Worm (Caenorhabditis elegans) whole organism, young adult: ENCODE data around the gene bath-44.

Source experiments
- B0035.1 ChIP-seq: sonication (generic microtip); optimal IDR thresholded peaks from 2 replicates; lab custom pipeline; 2016; ENCODE audit warnings: missing genetic modification characterization, mild to moderate bottlenecking, missing compliant biosample characterization, missing genotype, missing genetic modification reagents
- F37B4.10 ChIP-seq: fragments of 200-800 bp; sonication (Bioruptor generic); IDR thresholded peaks from 2 replicates; pipeline ENCODE4 v1.3.6; 2022; ENCODE audit warnings: missing genetic modification characterization, missing compliant biosample characterization
- T07F8.4 ChIP-seq: sonication (generic microtip); optimal IDR thresholded peaks from 2 replicates; lab custom pipeline; 2016; ENCODE audit warnings: mild to moderate bottlenecking, missing genetic modification characterization, moderate library complexity, missing compliant biosample characterization
- T26A5.8 ChIP-seq: sonication (generic microtip); optimal IDR thresholded peaks from 2 replicates; lab custom pipeline; 2016; ENCODE audit warnings: missing genetic modification characterization, missing compliant biosample characterization
- Y53F4B.3 ChIP-seq: fragments of 200-800 bp; sonication (Bioruptor generic); IDR thresholded peaks from 2 replicates; pipeline ENCODE4 v1.3.6; 2022; ENCODE audit warnings: missing genetic modification reagents, missing genetic modification characterization, missing compliant biosample characterization
- akir-1 ChIP-seq: fragments of 200-800 bp; sonication (Bioruptor generic); optimal IDR thresholded peaks from 2 replicates; lab custom pipeline; 2018; ENCODE audit warnings: mild to moderate bottlenecking, missing genetic modification characterization, moderate library complexity, missing compliant biosample characterization
- ama-1 ChIP-seq, 3 experiments: fragments of 150-350 bp in 1 of 3; sonication (generic microtip) in 2 of 3; optimal IDR thresholded peaks; 2 replicates each; lab custom pipeline; 2014 to 2018; ENCODE audit warnings: missing biosample characterization in 2 of 3, missing genetic modification characterization in 2 of 3, missing genetic modification reagents in 2 of 3
- aptf-3 ChIP-seq: fragments of 200-800 bp; sonication (Bioruptor generic); IDR thresholded peaks from 2 replicates; pipeline ENCODE4 v1.3.6; 2022; ENCODE audit warnings: missing genetic modification characterization, missing compliant biosample characterization
- attf-5 ChIP-seq: fragments of 200-800 bp; sonication (Bioruptor generic); optimal IDR thresholded peaks from 2 replicates; lab custom pipeline; 2018; ENCODE audit warnings: mild to moderate bottlenecking, missing genetic modification characterization, missing compliant biosample characterization
- bed-2 ChIP-seq: fragments of 200-800 bp; sonication (Bioruptor generic); IDR thresholded peaks from 2 replicates; pipeline ENCODE4 v1.3.6; 2022; ENCODE audit warnings: missing genetic modification reagents, missing genetic modification characterization, missing compliant biosample characterization
- ccch-3 ChIP-seq: fragments of 200-800 bp; sonication (Bioruptor generic); optimal IDR thresholded peaks from 2 replicates; lab custom pipeline; 2018; ENCODE audit warnings: mild to moderate bottlenecking, missing genetic modification characterization, missing compliant biosample characterization
- cebp-1 ChIP-seq, 2 experiments: fragments of 200-800 bp in 1 of 2; sonication (Bioruptor generic) in 1 of 2; sonication (generic microtip) in 1 of 2; IDR thresholded peaks in 1 of 2; optimal IDR thresholded peaks in 1 of 2; 2 replicates each; pipeline versions ENCODE4 v1.3.6 to Lab custom; 2017 to 2022; ENCODE audit warnings: missing compliant biosample characterization in 2 of 2, missing genetic modification characterization in 2 of 2, mild to moderate bottlenecking in 1 of 2, missing genetic modification reagents in 1 of 2, moderate library complexity in 1 of 2
- ceh-58 ChIP-seq: fragments of 200-800 bp; sonication (Bioruptor generic); IDR thresholded peaks from 2 replicates; pipeline ENCODE4 v1.3.6; 2022; ENCODE audit warnings: missing genetic modification characterization, missing compliant biosample characterization
- ceh-79 ChIP-seq: sonication (generic microtip); optimal IDR thresholded peaks from 2 replicates; lab custom pipeline; 2017; ENCODE audit warnings: mild to moderate bottlenecking, missing genetic modification characterization, missing compliant biosample characterization
- ceh-91 ChIP-seq: fragments of 200-800 bp; sonication (Bioruptor generic); IDR thresholded peaks from 2 replicates; pipeline ENCODE4 v1.3.6; 2022; ENCODE audit warnings: missing genetic modification reagents, missing genetic modification characterization, missing compliant biosample characterization
- dox-1 ChIP-seq: fragments of 200-800 bp; sonication (Bioruptor generic); IDR thresholded peaks from 2 replicates; pipeline ENCODE4 v1.3.6; 2022; ENCODE audit warnings: missing genetic modification reagents, missing genetic modification characterization, missing compliant biosample characterization
- efl-1 ChIP-seq: fragments of 150-350 bp; optimal IDR thresholded peaks from 2 replicates; lab custom pipeline; 2014; ENCODE audit warnings: missing biosample characterization, missing genetic modification reagents, missing genetic modification characterization
- egl-18 ChIP-seq: fragments of 200-800 bp; sonication (Bioruptor generic); IDR thresholded peaks from 2 replicates; pipeline ENCODE4 v1.3.6; 2022; ENCODE audit warnings: missing genetic modification reagents, missing genetic modification characterization, missing compliant biosample characterization
- egrh-3 ChIP-seq: fragments of 200-800 bp; sonication (Bioruptor generic); IDR thresholded peaks from 2 replicates; pipeline ENCODE4 v1.3.6; 2022; ENCODE audit warnings: missing genetic modification reagents, missing genetic modification characterization, missing compliant biosample characterization
- ekl-4 ChIP-seq: fragments of 200-800 bp; sonication (Bioruptor generic); IDR thresholded peaks from 2 replicates; pipeline ENCODE4 v1.3.6; 2022; ENCODE audit warnings: missing genetic modification reagents, missing genetic modification characterization, missing compliant biosample characterization
- fkh-3 ChIP-seq: sonication (generic microtip); optimal IDR thresholded peaks from 2 replicates; lab custom pipeline; 2016; ENCODE audit warnings: mild to moderate bottlenecking, missing genetic modification characterization, missing compliant biosample characterization
- gei-17 ChIP-seq: fragments of 200-800 bp; sonication (Bioruptor generic); optimal IDR thresholded peaks from 2 replicates; lab custom pipeline; 2018; ENCODE audit warnings: mild to moderate bottlenecking, missing genetic modification characterization, missing compliant biosample characterization
- him-1 ChIP-seq: sonication (generic microtip); optimal IDR thresholded peaks from 2 replicates; lab custom pipeline; 2016; ENCODE audit warnings: missing genotype, missing genetic modification reagents, missing genetic modification characterization, missing compliant biosample characterization
- hlh-12 ChIP-seq: sonication (generic microtip); optimal IDR thresholded peaks from 2 replicates; lab custom pipeline; 2016; ENCODE audit warnings: missing genetic modification characterization, missing compliant biosample characterization
- let-526 ChIP-seq: fragments of 200-800 bp; sonication (Bioruptor generic); IDR thresholded peaks from 2 replicates; pipeline ENCODE4 v1.3.6; 2022; ENCODE audit warnings: missing genetic modification reagents, missing genetic modification characterization, missing compliant biosample characterization
- let-607 ChIP-seq, 2 experiments: fragments of 200-800 bp in 1 of 2; sonication (Bioruptor generic) in 1 of 2; sonication (generic microtip) in 1 of 2; optimal IDR thresholded peaks; 2 replicates each; lab custom pipeline; 2016 to 2018; ENCODE audit warnings: mild to moderate bottlenecking in 2 of 2, missing compliant biosample characterization in 2 of 2, missing genetic modification characterization in 2 of 2, moderate library complexity in 2 of 2, missing genotype in 1 of 2
- lin-26 ChIP-seq: fragments of 200-800 bp; sonication (Bioruptor generic); IDR thresholded peaks from 2 replicates; pipeline ENCODE4 v1.3.6; 2022; ENCODE audit warnings: missing genetic modification reagents, missing genetic modification characterization, missing compliant biosample characterization
- lsl-1 ChIP-seq: fragments of 200-800 bp; sonication (Bioruptor generic); optimal IDR thresholded peaks from 2 replicates; lab custom pipeline; 2018; ENCODE audit warnings: mild to moderate bottlenecking, missing genetic modification characterization, moderate library complexity, missing compliant biosample characterization
- lsy-27 ChIP-seq: sonication (generic microtip); optimal IDR thresholded peaks from 2 replicates; lab custom pipeline; 2017; ENCODE audit warnings: missing genetic modification characterization, mild to moderate bottlenecking, missing compliant biosample characterization, antibody characterized with exemption, missing genotype, borderline replicate concordance; ENCODE audit not compliant: insufficient read depth
- madf-6 ChIP-seq: fragments of 200-800 bp; sonication (Bioruptor generic); IDR thresholded peaks from 2 replicates; pipeline ENCODE4 v1.3.6; 2022; ENCODE audit warnings: missing genetic modification reagents, missing genetic modification characterization, missing compliant biosample characterization
- madf-8 ChIP-seq: fragments of 200-800 bp; sonication (Bioruptor generic); conservative IDR thresholded peaks from 2 replicates; pipeline ENCODE4 v1.3.6; 2022; ENCODE audit warnings: missing genetic modification reagents, missing genetic modification characterization, missing compliant biosample characterization
- mxl-1 ChIP-seq: sonication (generic microtip); optimal IDR thresholded peaks from 2 replicates; lab custom pipeline; 2016; ENCODE audit warnings: missing genetic modification characterization, missing compliant biosample characterization
- nfya-1 ChIP-seq: sonication (generic microtip); optimal IDR thresholded peaks from 2 replicates; lab custom pipeline; 2017; ENCODE audit warnings: antibody characterized with exemption, missing compliant biosample characterization, missing genetic modification characterization, borderline replicate concordance; ENCODE audit not compliant: insufficient read depth
- sea-2 ChIP-seq: fragments of 200-800 bp; sonication (Bioruptor generic); IDR thresholded peaks from 2 replicates; pipeline ENCODE4 v1.3.6; 2022; ENCODE audit warnings: missing genetic modification characterization, missing compliant biosample characterization
- snpc-3.4 ChIP-seq: sonication (generic microtip); optimal IDR thresholded peaks from 2 replicates; lab custom pipeline; 2017; ENCODE audit warnings: missing genetic modification characterization, mild to moderate bottlenecking, missing compliant biosample characterization, antibody characterized with exemption, moderate library complexity, missing genotype, missing genetic modification reagents
- sptf-2 ChIP-seq: fragments of 200-800 bp; sonication (Bioruptor generic); optimal IDR thresholded peaks from 2 replicates; lab custom pipeline; 2018; ENCODE audit warnings: mild to moderate bottlenecking, missing genetic modification characterization, missing compliant biosample characterization
- unc-62 ChIP-seq: fragments of 150-350 bp; optimal IDR thresholded peaks from 2 replicates; lab custom pipeline; 2014; ENCODE audit warnings: missing biosample characterization, missing genetic modification reagents, missing genetic modification characterization
- xnd-1 ChIP-seq: sonication (generic microtip); optimal IDR thresholded peaks from 2 replicates; lab custom pipeline; 2016; ENCODE audit warnings: missing genotype, missing genetic modification reagents, missing genetic modification characterization, missing compliant biosample characterization
- zim-3 ChIP-seq: sonication (generic microtip); optimal IDR thresholded peaks from 2 replicates; lab custom pipeline; 2017; ENCODE audit warnings: mild to moderate bottlenecking, missing genetic modification characterization, moderate library complexity, missing compliant biosample characterization
- ztf-18 ChIP-seq: sonication (generic microtip); optimal IDR thresholded peaks from 2 replicates; lab custom pipeline; 2016; ENCODE audit warnings: missing genotype, mild to moderate bottlenecking, missing genetic modification characterization, missing compliant biosample characterization
- ztf-22 ChIP-seq: fragments of 200-800 bp; sonication (Bioruptor generic); optimal IDR thresholded peaks from 2 replicates; lab custom pipeline; 2018; ENCODE audit warnings: mild to moderate bottlenecking, missing genetic modification characterization, moderate library complexity, missing compliant biosample characterization
- ztf-6 ChIP-seq: fragments of 200-800 bp; sonication (Bioruptor generic); IDR thresholded peaks from 2 replicates; pipeline ENCODE4 v1.3.6; 2022; ENCODE audit warnings: missing genetic modification reagents, missing genetic modification characterization, missing compliant biosample characterization

Gene bath-44

ce11 chrII:7392052-7392694 lies 2.6 kb upstream of the bath-44 start (continued):
- TF ChIP-seq akir-1 (GFP tag; lab: Kevin White, UChicago) = no peak
- no peak for TF ChIP-seq efl-1
- TF ChIP-seq hlh-12 (tag; lab: Kevin White, UChicago) = no peak
- 0 out of 2 replicates have a peak, but pooled peaks have one; percentile 50 for TF ChIP-seq ekl-4
- TF ChIP-seq bed-2 (GFP tag; lab: Robert Waterston, UW) = no peak
- no peak for TF ChIP-seq B0035.1 (tag; lab: Kevin White, UChicago)
- TF ChIP-seq ztf-18 (tag; lab: Kevin White, UChicago) = peak; percentile 2
- TF ChIP-seq mxl-1 (tag; lab: Kevin White, UChicago) = no peak
- no peak for TF ChIP-seq unc-62 (GFP tag; lab: Kevin White, UChicago)
- TF ChIP-seq egl-18 (GFP tag; lab: Robert Waterston, UW) = no peak
- TF ChIP-seq fkh-3 (tag; lab: Kevin White, UChicago) = no peak
- TF ChIP-seq sea-2 (GFP tag; lab: Robert Waterston, UW) = no peak
- no peak for TF ChIP-seq ztf-22 (GFP tag; lab: Kevin White, UChicago)
- no peak for TF ChIP-seq lsy-27 (tag; lab: Kevin White, UChicago)
- TF ChIP-seq egrh-3 (GFP tag; lab: Robert Waterston, UW) = no peak
- no peak for TF ChIP-seq ztf-6 (GFP tag; lab: Robert Waterston, UW)
- TF ChIP-seq T26A5.8 (tag; lab: Kevin White, UChicago) = no peak
- TF ChIP-seq let-526 (GFP tag; lab: Robert Waterston, UW) = no peak
- TF ChIP-seq aptf-3 (GFP tag; lab: Robert Waterston, UW) = no peak
- no peak for TF ChIP-seq zim-3 (tag; lab: Kevin White, UChicago)
- TF ChIP-seq T07F8.4 (tag; lab: Kevin White, UChicago) = no peak
- no peak for TF ChIP-seq ceh-79 (tag; lab: Kevin White, UChicago)
- TF ChIP-seq let-607 (tag; optimal IDR thresholded peaks at IDR 0.05; lab: Kevin White, UChicago) = no peak
- no peak for TF ChIP-seq gei-17 (GFP tag; lab: Kevin White, UChicago)
- no peak for TF ChIP-seq sptf-2 (GFP tag; lab: Kevin White, UChicago)
- no peak for TF ChIP-seq ceh-58 (GFP tag; lab: Robert Waterston, UW)
- TF ChIP-seq madf-6 (GFP tag; lab: Robert Waterston, UW) = no peak
- TF ChIP-seq ccch-3 (GFP tag; lab: Kevin White, UChicago) = no peak

ce11 chrII:7393393-7393792 lies 1.4 kb upstream of the bath-44 start:
- TF ChIP-seq dox-1 (GFP tag; lab: Robert Waterston, UW) (peak; percentile 22; the same call in 1 of the 2 replicates), ccch-3 (GFP tag; lab: Kevin White, UChicago) (no peak)

ce11 chrII:7393922-7394689 lies 649 bp upstream of the bath-44 start:
- no peak for TF ChIP-seq attf-5 (GFP tag; lab: Kevin White, UChicago)
- TF ChIP-seq cebp-1 (GFP tag; IDR thresholded peaks at IDR 0.05; lab: Robert Waterston, UW) = no peak
- TF ChIP-seq cebp-1 (tag; optimal IDR thresholded peaks at IDR 0.05; lab: Kevin White, UChicago) = peak; percentile 3
- TF ChIP-seq madf-6 (GFP tag; lab: Robert Waterston, UW) = peak; percentile 87
- TF ChIP-seq him-1 (tag; lab: Kevin White, UChicago) = peak; percentile 49
- TF ChIP-seq lsl-1 (GFP tag; lab: Kevin White, UChicago) = peak; percentile 87
- peak; percentile 70 for TF ChIP-seq xnd-1 (tag; lab: Kevin White, UChicago)
- 0 out of 2 replicates have a peak, but pooled peaks have one; percentile 34 for TF ChIP-seq ceh-91
- TF ChIP-seq ama-1 (optimal IDR thresholded peaks at IDR 0.05; lab: Kevin White, UChicago) = peak; percentile 21
- TF ChIP-seq ama-1 (GFP tag; optimal IDR thresholded peaks at IDR 0.05; lab: Kevin White, UChicago) = no peak
- peak; percentile 70; the same call in 1 of the 2 replicates for TF ChIP-seq madf-8 (GFP tag; lab: Robert Waterston, UW)
- peak; percentile 42 for TF ChIP-seq snpc-3.4 (tag; lab: Kevin White, UChicago)
- TF ChIP-seq unc-62 (GFP tag; lab: Kevin White, UChicago) = peak; percentile 45
- peak; percentile 25 for TF ChIP-seq efl-1
- no peak for TF ChIP-seq nfya-1 (tag; lab: Kevin White, UChicago)
- TF ChIP-seq F37B4.10 = no peak
- 0 out of 2 replicates have a peak, but pooled peaks have one; percentile 20 for TF ChIP-seq lin-26 (GFP tag; lab: Robert Waterston, UW)
- no peak for TF ChIP-seq Y53F4B.3 (GFP tag; lab: Robert Waterston, UW)
